Worm (Caenorhabditis elegans): ENCODE results near the gene F59B1.6.
"Not testable (repeated sequence)": the region's sequence is repeated elsewhere in the genome, so short reads cannot be mapped to it uniquely, and the experiment has no call there.

The F59B1.6 gene

ce11 chrV:3626944-3627343 lies 4.5 kb downstream of the F59B1.6 start, which contains the start of gene F59B1.4:
TSS of gene F59B1.4 (minus strand) at chrV:3627044.
- TF ChIP-seq nhr-28 (tag; optimal IDR thresholded peaks at IDR 0.05) (no peak), nhr-76 (tag; optimal IDR thresholded peaks at IDR 0.05) (no peak), nhr-25 (tag; optimal IDR thresholded peaks at IDR 0.05; ENCODE audit: borderline replicate concordance, insufficient read depth) (no peak), nhr-11 (tag; optimal IDR thresholded peaks at IDR 0.05) (no peak), mxl-3 (GFP tag; optimal IDR thresholded peaks at IDR 0.05) (no peak), Y48G9A.11 (GFP tag; IDR thresholded peaks at IDR 0.05) (no peak), aha-1 (tag) (no peak), nhr-41 (GFP tag; IDR thresholded peaks at IDR 0.05) (no peak), F10B5.3 (tag; optimal IDR thresholded peaks at IDR 0.05) (no peak), madf-5 (GFP tag; IDR thresholded peaks at IDR 0.05) (no peak), zfp-2 (tag; optimal IDR thresholded peaks at IDR 0.05) (no peak), vab-7 (GFP tag; IDR thresholded peaks at IDR 0.05) (no peak), nhr-237 (tag; optimal IDR thresholded peaks at IDR 0.05) (no peak), ztf-7 (tag; optimal IDR thresholded peaks at IDR 0.05) (no peak)

ce11 chrV:3620608-3621007 lies 10.9 kb downstream of the F59B1.6 start, which contains the start of gene srx-93:
TSS of gene srx-93 (minus strand) at chrV:3620708.
- not testable (repeated sequence) for TF ChIP-seq egl-27 (tag; optimal IDR thresholded peaks at IDR 0.05); unc-62 (GFP tag; optimal IDR thresholded peaks at IDR 0.05 in 1 of 2); unc-62 (tag; optimal IDR thresholded peaks at IDR 0.05); ztf-7 (tag; optimal IDR thresholded peaks at IDR 0.05)

- no peak for TF ChIP-seq dmd-9 (GFP tag; IDR thresholded peaks at IDR 0.05)
- TF ChIP-seq D1046.2 (GFP tag; IDR thresholded peaks at IDR 0.05): no peak
- TF ChIP-seq dmd-6 (GFP tag; IDR thresholded peaks at IDR 0.05): 0 out of 2 replicates have a peak, but pooled peaks have one; percentile 17
- no peak for TF ChIP-seq zip-2 (tag; optimal IDR thresholded peaks at IDR 0.05)
- no peak for TF ChIP-seq Y48G9A.11 (GFP tag; IDR thresholded peaks at IDR 0.05)
- peak; percentile 93 for TF ChIP-seq nhr-28 (tag; optimal IDR thresholded peaks at IDR 0.05)
- TF ChIP-seq hmg-1.1 (GFP tag; IDR thresholded peaks at IDR 0.05): no peak
- peak in 1 of 2 experiments; percentile 46 for TF ChIP-seq mdl-1 (tag; optimal IDR thresholded peaks at IDR 0.05)
- no peak for TF ChIP-seq nhr-42 (GFP tag; IDR thresholded peaks at IDR 0.05)
- TF ChIP-seq daf-16 (GFP tag; optimal IDR thresholded peaks at IDR 0.05): no peak
- no peak for TF ChIP-seq daf-16 (tag; optimal IDR thresholded peaks at IDR 0.05)
- peak; percentile 33 for TF ChIP-seq mxl-3 (GFP tag; optimal IDR thresholded peaks at IDR 0.05)
- TF ChIP-seq dmd-8 (GFP tag; IDR thresholded peaks at IDR 0.05): no peak
Measured at ce11 chrV:3616844-3617243, 14.6 kb downstream of the F59B1.6 start.

ce11 chrV:3614397-3614796 lies 17.1 kb downstream of the F59B1.6 start, which contains the start of gene T22F3.11:
TSS of gene T22F3.11 (minus strand) at chrV:3614553.
- TF ChIP-seq pqm-1 (tag; optimal IDR thresholded peaks at IDR 0.05) (no peak), pha-4 (GFP tag; IDR thresholded peaks at IDR 0.05) (no peak), pha-4 (tag; optimal IDR thresholded peaks at IDR 0.05) (no peak), ceh-82 (tag; optimal IDR thresholded peaks at IDR 0.05) (no peak), F10B5.3 (tag; optimal IDR thresholded peaks at IDR 0.05) (no peak), nhr-28 (tag; optimal IDR thresholded peaks at IDR 0.05) (peak; percentile 78), ztf-7 (tag; optimal IDR thresholded peaks at IDR 0.05) (no peak), ceh-62 (tag; optimal IDR thresholded peaks at IDR 0.05) (no peak), aha-1 (tag) (peak; percentile 56), hmg-1.1 (GFP tag; IDR thresholded peaks at IDR 0.05) (no peak), unc-39 (tag; optimal IDR thresholded peaks at IDR 0.05) (no peak), lin-39 (tag; optimal IDR thresholded peaks at IDR 0.05) (no peak), jun-1 (tag; optimal IDR thresholded peaks at IDR 0.05) (no peak), rbr-2 (tag; optimal IDR thresholded peaks at IDR 0.05) (no peak), ctbp-1 (GFP tag; IDR thresholded peaks at IDR 0.05) (no peak)

Data from whole organism, L4 larva.